Worm (Caenorhabditis elegans): Measurements from ENCODE around the gene C46C2.5.

The C46C2.5 gene

ce11 chrIV:9169764-9170163, 22.7 kb downstream of the C46C2.5 start:
- no peak for TF ChIP-seq unc-39 (tag; optimal IDR thresholded peaks at IDR 0.05)
- TF ChIP-seq fkh-10 (GFP tag; optimal IDR thresholded peaks at IDR 0.05) = peak; percentile 75
- no peak for TF ChIP-seq vab-7 (GFP tag; IDR thresholded peaks at IDR 0.05)
- TF ChIP-seq F49E8.2 (tag; optimal IDR thresholded peaks at IDR 0.05; ENCODE audit: borderline replicate concordance) = no peak

- no peak for TF ChIP-seq ces-1 (GFP tag; optimal IDR thresholded peaks at IDR 0.05)
- peak; percentile 97 for TF ChIP-seq php-3 (GFP tag; IDR thresholded peaks at IDR 0.05)
- TF ChIP-seq zfp-3 (GFP tag; conservative IDR thresholded peaks at IDR 0.05) = no peak
- TF ChIP-seq nhr-25 (tag; optimal IDR thresholded peaks at IDR 0.05; ENCODE audit: borderline replicate concordance, insufficient read depth) = no peak
- TF ChIP-seq mep-1 (tag; optimal IDR thresholded peaks at IDR 0.05) = no peak
- no peak for TF ChIP-seq daf-16 (GFP tag; optimal IDR thresholded peaks at IDR 0.05)
- TF ChIP-seq daf-16 (tag; optimal IDR thresholded peaks at IDR 0.05) = peak; percentile 53
- peak; percentile 31 for TF ChIP-seq pqm-1 (tag; optimal IDR thresholded peaks at IDR 0.05)
- no peak for TF ChIP-seq attf-4 (tag; optimal IDR thresholded peaks at IDR 0.05)
Measured at ce11 chrIV:9165681-9166080, 26.7 kb downstream of the C46C2.5 start, which contains the start of gene C07C7.3. TSS of gene C07C7.3 (plus strand) at chrIV:9166051.

ce11 chrIV:9165027-9165426, 27.4 kb downstream of the C46C2.5 start, which contains the start of gene pcp-2:
TSS of gene pcp-2 (minus strand) at chrIV:9165127.
- no peak for TF ChIP-seq zip-2 (tag; optimal IDR thresholded peaks at IDR 0.05)
- TF ChIP-seq vab-7 (GFP tag; IDR thresholded peaks at IDR 0.05) = no peak
- no peak for TF ChIP-seq gei-8 (GFP tag; optimal IDR thresholded peaks at IDR 0.05)
- TF ChIP-seq ceh-44 (GFP tag; IDR thresholded peaks at IDR 0.05) = no peak
- no peak for TF ChIP-seq unc-39 (tag; optimal IDR thresholded peaks at IDR 0.05)
- TF ChIP-seq rbr-2 (tag; optimal IDR thresholded peaks at IDR 0.05) = no peak
- TF ChIP-seq ama-1 (optimal IDR thresholded peaks at IDR 0.05) = no peak
- no peak for TF ChIP-seq mep-1 (tag; optimal IDR thresholded peaks at IDR 0.05)
- no peak for TF ChIP-seq fos-1 (tag; optimal IDR thresholded peaks at IDR 0.05)
- TF ChIP-seq Y75B8A.6 (GFP tag; IDR thresholded peaks at IDR 0.05) = no peak
- no peak for TF ChIP-seq daf-12 (tag; optimal IDR thresholded peaks at IDR 0.05)
- TF ChIP-seq hlh-11 (tag; optimal IDR thresholded peaks at IDR 0.05) = no peak
- no peak for TF ChIP-seq aha-1 (tag)
- no peak for TF ChIP-seq lin-1 (GFP tag; IDR thresholded peaks at IDR 0.05)
- no peak for TF ChIP-seq zfp-3 (GFP tag; conservative IDR thresholded peaks at IDR 0.05)
- no peak for TF ChIP-seq lsy-2 (tag; optimal IDR thresholded peaks at IDR 0.05)
- no peak for TF ChIP-seq lin-15B (tag; optimal IDR thresholded peaks at IDR 0.05)
- no peak for TF ChIP-seq F49E8.2 (tag; optimal IDR thresholded peaks at IDR 0.05; ENCODE audit: borderline replicate concordance)
- TF ChIP-seq ztf-7 (tag; optimal IDR thresholded peaks at IDR 0.05) = no peak
- no peak for TF ChIP-seq dmd-8 (GFP tag; IDR thresholded peaks at IDR 0.05)

ce11 chrIV:9159863-9160262, 32.6 kb downstream of the C46C2.5 start:
- TF ChIP-seq zfp-2 (tag; optimal IDR thresholded peaks at IDR 0.05) (no peak), F10B5.3 (tag; optimal IDR thresholded peaks at IDR 0.05) (no peak), attf-4 (tag; optimal IDR thresholded peaks at IDR 0.05) (no peak), dmd-6 (GFP tag; IDR thresholded peaks at IDR 0.05) (peak; percentile 96), T20F7.1 (GFP tag; optimal IDR thresholded peaks at IDR 0.05) (no peak), aly-2 (tag; optimal IDR thresholded peaks at IDR 0.05) (no peak), daf-16 (GFP tag; optimal IDR thresholded peaks at IDR 0.05) (no peak), daf-16 (tag; optimal IDR thresholded peaks at IDR 0.05) (peak; percentile 93), tra-1 (GFP tag; IDR thresholded peaks at IDR 0.05) (peak; percentile 54; the same call in 1 of the 2 replicates), sdz-12 (GFP tag; optimal IDR thresholded peaks at IDR 0.05) (no peak), arid-1 (GFP tag; conservative IDR thresholded peaks at IDR 0.05) (no peak), rbr-2 (tag; optimal IDR thresholded peaks at IDR 0.05) (no peak), nhr-111 (GFP tag; optimal IDR thresholded peaks at IDR 0.05) (no peak), hlh-11 (tag; optimal IDR thresholded peaks at IDR 0.05) (peak; percentile 79), lsy-2 (tag; optimal IDR thresholded peaks at IDR 0.05) (no peak), nhr-77 (tag; optimal IDR thresholded peaks at IDR 0.05) (peak; percentile 57), egl-43 (GFP tag; IDR thresholded peaks at IDR 0.05) (no peak), php-3 (GFP tag; IDR thresholded peaks at IDR 0.05) (peak; percentile 84), madf-5 (GFP tag; IDR thresholded peaks at IDR 0.05) (no peak), ceh-82 (tag; optimal IDR thresholded peaks at IDR 0.05) (no peak), hif-1 (tag; optimal IDR thresholded peaks at IDR 0.05) (no peak), tag-97 (GFP tag; IDR thresholded peaks at IDR 0.05) (no peak), nhr-28 (tag; optimal IDR thresholded peaks at IDR 0.05) (peak; percentile 79), pqm-1 (tag; optimal IDR thresholded peaks at IDR 0.05) (peak; percentile 96), ceh-32 (tag; optimal IDR thresholded peaks at IDR 0.05; ENCODE audit: poor library complexity) (no peak), zip-2 (tag; optimal IDR thresholded peaks at IDR 0.05) (no peak)

Measured in whole organism, L4 larva.